Worm (Caenorhabditis elegans) whole organism, young adult: ENCODE data around the gene srh-46.

Source experiments
- B0035.1 ChIP-seq: sonication (generic microtip); optimal IDR thresholded peaks from 2 replicates; lab custom pipeline; 2016; ENCODE audit warnings: missing genetic modification characterization, mild to moderate bottlenecking, missing compliant biosample characterization, missing genotype, missing genetic modification reagents
- B0261.1 ChIP-seq: sonication (generic microtip); optimal IDR thresholded peaks from 2 replicates; lab custom pipeline; 2016; ENCODE audit warnings: mild to moderate bottlenecking, missing genetic modification characterization, moderate library complexity, missing compliant biosample characterization
- B0336.3 ChIP-seq: fragments of 200-800 bp; sonication (Bioruptor generic); IDR thresholded peaks from 2 replicates; pipeline ENCODE4 v1.3.6; 2022; ENCODE audit warnings: missing genetic modification characterization, missing compliant biosample characterization
- C06A6.2 ChIP-seq: fragments of 200-800 bp; sonication (Bioruptor generic); conservative IDR thresholded peaks from 2 replicates; pipeline ENCODE4 v1.3.6; 2022; ENCODE audit warnings: missing genetic modification characterization, missing compliant biosample characterization
- D2030.7 ChIP-seq: fragments of 200-800 bp; sonication (Bioruptor generic); IDR thresholded peaks from 2 replicates; pipeline ENCODE4 v1.3.6; 2022; ENCODE audit warnings: missing genetic modification reagents, missing genetic modification characterization, missing compliant biosample characterization
- F10E7.11 ChIP-seq: sonication (generic microtip); optimal IDR thresholded peaks from 2 replicates; lab custom pipeline; 2017; ENCODE audit warnings: mild to moderate bottlenecking, missing genetic modification characterization, moderate library complexity, missing compliant biosample characterization
- F33H1.4 ChIP-seq: fragments of 200-800 bp; sonication (Bioruptor generic); IDR thresholded peaks from 2 replicates; pipeline ENCODE4 v1.3.6; 2022; ENCODE audit warnings: missing genetic modification reagents, missing genetic modification characterization, missing compliant biosample characterization
- F49E8.2 ChIP-seq: sonication (generic microtip); optimal IDR thresholded peaks from 3 replicates; lab custom pipeline; 2017; ENCODE audit warnings: missing genetic modification characterization, mild to moderate bottlenecking, missing compliant biosample characterization, antibody characterized with exemption, moderate library complexity; ENCODE audit not compliant: insufficient read depth
- F55B11.4 ChIP-seq: sonication (generic microtip); optimal IDR thresholded peaks from 2 replicates; lab custom pipeline; 2016; ENCODE audit warnings: missing compliant biosample characterization, missing genetic modification characterization, borderline replicate concordance; ENCODE audit not compliant: insufficient read depth
- akir-1 ChIP-seq: fragments of 200-800 bp; sonication (Bioruptor generic); optimal IDR thresholded peaks from 2 replicates; lab custom pipeline; 2018; ENCODE audit warnings: mild to moderate bottlenecking, missing genetic modification characterization, moderate library complexity, missing compliant biosample characterization
- ama-1 ChIP-seq, 3 experiments: fragments of 150-350 bp in 1 of 3; sonication (generic microtip) in 2 of 3; optimal IDR thresholded peaks; 2 replicates each; lab custom pipeline; 2014 to 2018; ENCODE audit warnings: missing biosample characterization in 2 of 3, missing genetic modification characterization in 2 of 3, missing genetic modification reagents in 2 of 3
- athp-1 ChIP-seq: sonication (generic microtip); optimal IDR thresholded peaks from 2 replicates; lab custom pipeline; 2017; ENCODE audit warnings: mild to moderate bottlenecking, missing genetic modification characterization, missing compliant biosample characterization
- attf-6 ChIP-seq: fragments of 200-800 bp; sonication (Bioruptor generic); IDR thresholded peaks from 2 replicates; pipeline ENCODE4 v1.3.6; 2022; ENCODE audit warnings: missing genetic modification reagents, missing genetic modification characterization, missing compliant biosample characterization
- ccch-3 ChIP-seq: fragments of 200-800 bp; sonication (Bioruptor generic); optimal IDR thresholded peaks from 2 replicates; lab custom pipeline; 2018; ENCODE audit warnings: mild to moderate bottlenecking, missing genetic modification characterization, missing compliant biosample characterization
- ceh-27 ChIP-seq: fragments of 200-800 bp; sonication (Bioruptor generic); optimal IDR thresholded peaks from 2 replicates; lab custom pipeline; 2018; ENCODE audit warnings: mild to moderate bottlenecking, missing genetic modification characterization, moderate library complexity, missing compliant biosample characterization
- egl-44 ChIP-seq: fragments of 200-800 bp; sonication (Bioruptor generic); IDR thresholded peaks from 2 replicates; pipeline ENCODE4 v1.3.6; 2022; ENCODE audit warnings: missing genetic modification reagents, missing genetic modification characterization, missing compliant biosample characterization
- egrh-3 ChIP-seq: fragments of 200-800 bp; sonication (Bioruptor generic); IDR thresholded peaks from 2 replicates; pipeline ENCODE4 v1.3.6; 2022; ENCODE audit warnings: missing genetic modification reagents, missing genetic modification characterization, missing compliant biosample characterization
- hmg-1.2 ChIP-seq: fragments of 200-800 bp; sonication (Bioruptor generic); IDR thresholded peaks from 2 replicates; pipeline ENCODE4 v1.3.6; 2022; ENCODE audit warnings: missing genetic modification reagents, missing genetic modification characterization, missing compliant biosample characterization
- lin-26 ChIP-seq: fragments of 200-800 bp; sonication (Bioruptor generic); IDR thresholded peaks from 2 replicates; pipeline ENCODE4 v1.3.6; 2022; ENCODE audit warnings: missing genetic modification reagents, missing genetic modification characterization, missing compliant biosample characterization
- lin-54 ChIP-seq: fragments of 200-800 bp; sonication (Bioruptor generic); optimal IDR thresholded peaks from 2 replicates; lab custom pipeline; 2018; ENCODE audit warnings: mild to moderate bottlenecking, missing genetic modification characterization, missing compliant biosample characterization
- lsy-27 ChIP-seq: sonication (generic microtip); optimal IDR thresholded peaks from 2 replicates; lab custom pipeline; 2017; ENCODE audit warnings: missing genetic modification characterization, mild to moderate bottlenecking, missing compliant biosample characterization, antibody characterized with exemption, missing genotype, borderline replicate concordance; ENCODE audit not compliant: insufficient read depth
- madf-6 ChIP-seq: fragments of 200-800 bp; sonication (Bioruptor generic); IDR thresholded peaks from 2 replicates; pipeline ENCODE4 v1.3.6; 2022; ENCODE audit warnings: missing genetic modification reagents, missing genetic modification characterization, missing compliant biosample characterization
- mcd-1 ChIP-seq: fragments of 200-800 bp; sonication (Bioruptor generic); IDR thresholded peaks from 2 replicates; pipeline ENCODE4 v1.3.6; 2022; ENCODE audit warnings: missing genetic modification reagents, missing genetic modification characterization, missing compliant biosample characterization
- mxl-1 ChIP-seq: sonication (generic microtip); optimal IDR thresholded peaks from 2 replicates; lab custom pipeline; 2016; ENCODE audit warnings: missing genetic modification characterization, missing compliant biosample characterization
- nfyb-1 ChIP-seq: fragments of 200-800 bp; sonication (Bioruptor generic); IDR thresholded peaks from 2 replicates; pipeline ENCODE4 v1.3.6; 2022; ENCODE audit warnings: missing genetic modification reagents, missing genetic modification characterization, missing compliant biosample characterization
- nhr-80 ChIP-seq: sonication (generic microtip); optimal IDR thresholded peaks from 2 replicates; lab custom pipeline; 2016; ENCODE audit warnings: missing genetic modification characterization, missing compliant biosample characterization
- pha-4 ChIP-seq: fragments of 150-350 bp; sonication (generic microtip); optimal IDR thresholded peaks from 2 replicates; lab custom pipeline; 2014; ENCODE audit warnings: missing biosample characterization, missing genetic modification reagents, missing genetic modification characterization
- rpc-1 ChIP-seq, 2 experiments: fragments of 150-350 bp in 1 of 2; sonication (generic microtip) in 1 of 2; optimal IDR thresholded peaks; 2 replicates each; lab custom pipeline; 2014 to 2018; ENCODE audit warnings: missing biosample characterization in 1 of 2, missing genetic modification characterization in 1 of 2, missing genetic modification reagents in 1 of 2, missing genotype in 1 of 2
- sea-2 ChIP-seq: fragments of 200-800 bp; sonication (Bioruptor generic); IDR thresholded peaks from 2 replicates; pipeline ENCODE4 v1.3.6; 2022; ENCODE audit warnings: missing genetic modification characterization, missing compliant biosample characterization
- unc-130 ChIP-seq: sonication (generic microtip); optimal IDR thresholded peaks from 2 replicates; lab custom pipeline; 2016; ENCODE audit warnings: missing genetic modification reagents, missing genetic modification characterization, missing compliant biosample characterization
- zim-3 ChIP-seq: sonication (generic microtip); optimal IDR thresholded peaks from 2 replicates; lab custom pipeline; 2017; ENCODE audit warnings: mild to moderate bottlenecking, missing genetic modification characterization, moderate library complexity, missing compliant biosample characterization
- ztf-18 ChIP-seq: sonication (generic microtip); optimal IDR thresholded peaks from 2 replicates; lab custom pipeline; 2016; ENCODE audit warnings: missing genotype, mild to moderate bottlenecking, missing genetic modification characterization, missing compliant biosample characterization
- ztf-26 ChIP-seq: sonication (generic microtip); optimal IDR thresholded peaks from 2 replicates; lab custom pipeline; 2017; ENCODE audit warnings: missing genetic modification characterization, missing compliant biosample characterization

The srh-46 gene

DNA sequence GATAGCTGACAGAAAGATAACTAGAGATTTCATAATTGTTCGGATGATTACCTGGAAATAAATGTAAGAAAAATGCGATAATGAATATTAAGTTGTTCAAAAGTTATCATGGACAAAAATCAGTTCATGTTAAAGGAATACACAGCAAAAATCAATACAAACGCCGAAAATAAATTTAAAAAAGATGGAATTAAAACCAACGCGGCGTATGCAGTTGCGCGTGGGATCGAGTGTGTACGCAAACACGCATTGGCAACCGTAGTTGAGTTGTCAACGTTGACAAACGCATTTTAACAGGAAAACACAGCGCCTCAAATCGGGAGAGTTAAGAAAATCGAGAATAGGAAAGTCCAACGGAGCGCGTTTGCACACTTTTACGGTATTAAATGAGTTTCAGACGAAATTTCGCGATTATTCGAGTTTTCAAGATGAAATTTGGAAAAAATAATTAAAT, 24.3 kb upstream of the srh-46 start, which contains the start of gene tmed-10 (continued):
- 0 out of 2 replicates have a peak, but pooled peaks have one; percentile 24 for TF ChIP-seq egl-44
- no peak for TF ChIP-seq C06A6.2 (GFP tag; lab: Robert Waterston, UW)
- TF ChIP-seq F33H1.4 (GFP tag; lab: Robert Waterston, UW): peak; percentile 55
- no peak for TF ChIP-seq lsy-27 (tag; lab: Kevin White, UChicago)
- TF ChIP-seq lin-54: peak; percentile 63
- peak; percentile 59 for TF ChIP-seq nhr-80 (tag; lab: Kevin White, UChicago)
- peak; percentile 88 for TF ChIP-seq D2030.7 (GFP tag; lab: Robert Waterston, UW)
- TF ChIP-seq attf-6 (GFP tag; lab: Robert Waterston, UW): 0 out of 2 replicates have a peak, but pooled peaks have one; percentile 13
- TF ChIP-seq unc-130 (GFP tag; lab: Kevin White, UChicago): no peak

- peak; percentile 48; the same call in 1 of the 2 replicates for TF ChIP-seq madf-6 (GFP tag; lab: Robert Waterston, UW)
- no peak for TF ChIP-seq pha-4 (tag; lab: Kevin White, UChicago)
- TF ChIP-seq ceh-27 (GFP tag; lab: Kevin White, UChicago): no peak
- no peak for TF ChIP-seq mxl-1 (tag; lab: Kevin White, UChicago)
- no peak for TF ChIP-seq mcd-1
- no peak for TF ChIP-seq zim-3 (tag; lab: Kevin White, UChicago)
- TF ChIP-seq ama-1 (optimal IDR thresholded peaks at IDR 0.05; lab: Kevin White, UChicago): no peak
- TF ChIP-seq ama-1 (GFP tag; optimal IDR thresholded peaks at IDR 0.05; lab: Kevin White, UChicago): peak in 1 of 2 experiments; percentile 14
- no peak for TF ChIP-seq hmg-1.2 (GFP tag; lab: Robert Waterston, UW)
- no peak for TF ChIP-seq ccch-3 (GFP tag; lab: Kevin White, UChicago)
- TF ChIP-seq F55B11.4: no peak
- 0 out of 2 replicates have a peak, but pooled peaks have one; percentile 43 for TF ChIP-seq nfyb-1 (GFP tag; lab: Robert Waterston, UW)
Measured at ce11 chrV:11323720-11324119, 21.0 kb upstream of the srh-46 start, which contains the start of gene str-141. Gene str-141, minus strand, starts transcription at chrV:11323820.

ce11 chrV:11321719-11322118, 19.0 kb upstream of the srh-46 start, which contains the start of gene F47G9.4:
Gene F47G9.4, minus strand, starts transcription at chrV:11321816.
- no peak for TF ChIP-seq B0336.3 (GFP tag; lab: Robert Waterston, UW)
- peak; percentile 39 for TF ChIP-seq nhr-80 (tag; lab: Kevin White, UChicago)
- no peak for TF ChIP-seq athp-1 (tag; lab: Kevin White, UChicago)
- TF ChIP-seq egl-44: no peak

ce11 chrV:11320860-11321259, 18.2 kb upstream of the srh-46 start:
- no peak for TF ChIP-seq B0261.1 (tag; lab: Kevin White, UChicago)
- TF ChIP-seq lin-26 (GFP tag; lab: Robert Waterston, UW): no peak
- no peak for TF ChIP-seq F10E7.11 (tag; lab: Kevin White, UChicago)
- TF ChIP-seq ztf-26 (tag; lab: Kevin White, UChicago): no peak
- no peak for TF ChIP-seq ztf-18
- no peak for TF ChIP-seq nhr-80 (tag; lab: Kevin White, UChicago)
- TF ChIP-seq F55B11.4: no peak
- no peak for TF ChIP-seq madf-6 (GFP tag; lab: Robert Waterston, UW)
- no peak for TF ChIP-seq B0035.1
- no peak for TF ChIP-seq akir-1
- no peak for TF ChIP-seq egrh-3
- TF ChIP-seq F49E8.2 (tag; lab: Kevin White, UChicago): no peak
- TF ChIP-seq rpc-1 (optimal IDR thresholded peaks at IDR 0.05; lab: Kevin White, UChicago): no peak
- no peak for TF ChIP-seq rpc-1 (tag; optimal IDR thresholded peaks at IDR 0.05; lab: Kevin White, UChicago)
- no peak for TF ChIP-seq sea-2 (GFP tag; lab: Robert Waterston, UW)
- TF ChIP-seq, all 124 proteins: peak for 0
